Fruit fly (Drosophila melanogaster): ENCODE data around the gene Drak.
A peak's percentile ranks its signal among the peaks of the same experiment; 100 is the strongest.

The Drak gene

DNA sequence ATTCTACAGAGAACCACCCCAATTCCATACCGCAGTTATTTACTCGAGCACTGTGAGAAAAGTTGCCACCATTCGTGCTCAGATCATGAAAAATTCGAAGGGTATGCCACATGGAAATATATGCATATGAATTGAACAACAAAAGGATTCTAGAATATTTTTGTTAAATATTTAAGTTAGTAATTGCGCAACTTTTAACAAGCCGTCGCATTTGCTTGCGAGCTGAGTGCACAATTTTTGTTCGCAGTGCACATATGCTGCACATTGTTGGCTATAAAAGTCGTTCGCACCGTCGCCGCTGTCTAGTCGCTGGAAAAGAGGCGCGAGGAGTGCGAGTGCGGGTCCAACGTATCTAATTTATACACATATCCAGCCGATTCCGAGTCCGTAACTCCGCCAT is 16.2 kb upstream of the Drak start, which contains the start of gene Cyp4g15:
Gene Cyp4g15, plus strand, starts transcription at position 301 of the 400 bp plus-strand sequence.
- TF ChIP-seq noc (tag; optimal IDR thresholded peaks at IDR 0.05), result no peak

DNA sequence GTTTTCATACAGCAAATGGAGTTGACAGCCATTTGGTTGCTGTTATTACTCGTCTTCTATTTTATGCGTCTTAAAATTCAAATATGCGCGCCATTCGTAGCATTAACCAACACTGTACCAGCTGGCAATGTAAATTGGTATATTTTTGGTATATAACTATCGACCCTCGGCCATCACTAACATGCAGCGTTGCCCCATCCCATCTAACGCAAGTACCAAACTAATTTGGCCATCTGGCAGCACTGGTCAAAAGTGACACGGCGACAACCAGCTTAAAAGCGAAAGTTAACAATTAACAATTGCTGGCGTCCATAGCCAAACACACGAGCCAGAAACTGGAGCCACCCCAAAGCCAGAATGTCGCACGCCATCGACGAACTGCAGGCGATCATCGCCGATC is 9.6 kb upstream of the Drak start, which contains the start of gene Uba5:
Gene Uba5, plus strand, starts transcription at position 222 of the 400 bp plus-strand sequence.
- TF ChIP-seq noc (tag; optimal IDR thresholded peaks at IDR 0.05), result no peak

DNA sequence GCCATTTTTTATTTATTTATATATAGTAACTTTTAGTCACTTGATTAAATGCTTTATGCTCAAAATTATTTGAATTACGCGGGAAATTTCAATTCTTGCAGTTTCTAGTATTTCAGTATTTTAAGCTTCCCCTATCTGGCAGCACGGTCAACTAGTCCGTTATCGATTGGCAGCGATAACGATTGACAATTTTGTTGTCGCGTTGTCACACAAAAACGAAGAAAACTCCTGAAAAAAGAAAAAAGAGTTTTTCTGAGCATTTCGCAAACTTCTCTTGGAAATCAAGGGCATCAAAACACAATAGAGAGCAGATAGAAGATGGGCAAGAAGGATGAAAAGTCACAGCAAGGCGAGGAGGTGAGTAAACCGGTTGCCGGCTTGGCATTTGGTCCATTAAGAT is 7.9 kb upstream of the Drak start, which contains the start of gene Spase25:
Gene Spase25, plus strand, starts transcription at position 176 of the 400 bp plus-strand sequence.
- TF ChIP-seq noc (tag; optimal IDR thresholded peaks at IDR 0.05), result no peak

DNA sequence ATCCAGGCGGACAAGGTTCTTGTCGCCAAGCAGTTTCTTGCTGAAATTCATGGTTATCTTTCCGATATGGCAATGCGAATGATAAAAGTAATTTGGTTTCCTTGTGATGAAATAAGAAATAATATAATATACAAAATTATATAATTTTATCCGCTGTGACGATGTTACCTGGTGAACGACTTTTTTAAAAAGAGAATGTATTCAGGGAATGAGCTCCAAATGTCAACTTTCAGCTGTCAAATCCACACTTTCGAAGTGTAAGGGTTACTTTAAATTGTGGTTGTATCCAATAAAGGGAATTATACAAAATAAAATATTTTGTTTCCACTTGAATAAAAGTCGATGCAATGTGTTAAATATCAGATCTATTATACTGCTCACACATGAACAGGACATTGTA is 1.5 kb upstream of the Drak start, which contains the start of gene CG33235:
Gene CG33235, minus strand, starts transcription at position 101 of the 400 bp plus-strand sequence.
- no peak for TF ChIP-seq noc (tag; optimal IDR thresholded peaks at IDR 0.05)

DNA sequence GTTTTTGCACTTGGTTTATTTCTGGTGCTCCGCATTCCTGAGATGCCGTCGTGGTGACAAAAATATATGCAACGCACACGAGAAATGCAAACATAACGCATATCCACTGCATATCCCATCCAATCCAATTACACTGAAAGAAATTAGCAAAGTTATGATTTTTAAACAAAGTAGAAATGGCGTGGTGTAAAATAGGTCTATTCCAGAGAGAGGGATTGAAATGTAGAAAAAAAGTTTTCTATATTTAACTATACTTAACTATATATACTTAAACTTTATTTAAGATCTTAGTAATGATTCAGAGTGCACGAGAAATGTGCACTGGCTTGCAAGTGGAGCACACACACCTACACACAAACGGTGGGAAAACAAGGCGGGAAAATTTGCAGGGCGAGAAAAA is 730 bp upstream of the Drak start:
- TF ChIP-seq noc (tag; optimal IDR thresholded peaks at IDR 0.05), result no peak

DNA sequence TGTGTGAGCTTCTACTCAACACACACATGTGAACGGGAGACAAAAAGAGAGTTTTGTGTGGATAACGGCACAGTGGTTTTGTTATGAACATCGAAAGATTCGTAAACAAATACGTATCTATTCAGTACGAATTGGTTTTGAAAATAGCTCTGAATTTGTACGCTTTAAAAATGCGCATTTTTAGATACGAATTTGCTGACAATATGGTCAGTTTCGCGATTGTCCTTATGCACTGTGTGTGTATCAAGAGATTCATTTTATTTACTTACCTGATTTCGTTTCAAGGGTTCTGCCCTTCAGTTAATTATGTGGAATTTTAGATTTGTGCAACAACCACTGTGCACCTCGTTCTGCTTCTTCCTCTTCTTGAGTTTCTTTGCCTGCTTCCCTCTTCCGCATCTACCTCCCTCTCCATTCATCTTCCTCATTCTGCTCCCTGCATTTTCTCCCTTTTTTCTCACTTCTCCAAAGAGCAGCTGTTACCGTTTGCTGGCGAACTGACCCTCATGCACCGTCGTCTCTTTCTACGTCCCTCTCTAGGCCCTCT is 1.9 kb downstream of the Drak start:
- TF ChIP-seq noc (tag; optimal IDR thresholded peaks at IDR 0.05), result peak; percentile 23

DNA sequence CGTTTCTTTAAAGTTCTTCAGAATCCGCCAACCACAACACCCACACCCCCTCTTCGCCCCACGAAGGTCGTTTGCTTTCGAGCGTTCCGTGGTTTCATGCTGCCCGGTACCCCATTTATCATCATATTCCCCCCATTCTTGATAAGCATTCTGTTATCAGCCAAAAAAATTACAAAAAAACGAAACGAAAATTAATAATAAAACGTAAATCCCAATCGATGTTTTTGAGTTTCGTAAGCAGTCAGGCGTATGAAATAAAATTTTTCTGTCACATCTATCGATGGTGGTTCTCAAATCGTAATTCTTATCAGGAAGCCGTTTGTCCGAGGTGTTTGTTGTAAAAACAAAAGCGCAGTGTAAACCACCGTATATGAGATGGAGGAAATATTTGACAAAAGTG is 2.5 kb downstream of the Drak start:
- TF ChIP-seq noc (tag; optimal IDR thresholded peaks at IDR 0.05), result peak; percentile 53

DNA sequence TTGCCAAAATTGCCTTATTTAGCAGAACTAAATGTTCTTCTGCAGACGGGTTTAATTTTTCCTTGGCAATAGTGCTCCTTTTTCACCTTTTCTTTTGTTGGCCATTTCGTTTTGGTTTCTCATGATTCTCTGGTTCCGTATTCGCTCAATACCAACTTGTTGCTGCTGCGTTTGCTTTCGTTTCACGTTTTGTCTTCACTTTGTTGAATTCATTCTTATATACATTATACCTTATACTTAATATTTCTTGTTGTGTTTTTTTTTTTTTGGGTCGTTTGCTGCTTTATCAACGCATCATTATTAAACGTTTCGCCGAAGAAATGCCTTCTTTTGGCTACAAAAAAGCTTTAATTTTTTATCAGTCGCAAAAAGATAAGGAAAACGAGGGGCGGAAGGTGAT is 3.3 kb downstream of the Drak start:
- TF ChIP-seq noc (tag; optimal IDR thresholded peaks at IDR 0.05), result no peak

DNA sequence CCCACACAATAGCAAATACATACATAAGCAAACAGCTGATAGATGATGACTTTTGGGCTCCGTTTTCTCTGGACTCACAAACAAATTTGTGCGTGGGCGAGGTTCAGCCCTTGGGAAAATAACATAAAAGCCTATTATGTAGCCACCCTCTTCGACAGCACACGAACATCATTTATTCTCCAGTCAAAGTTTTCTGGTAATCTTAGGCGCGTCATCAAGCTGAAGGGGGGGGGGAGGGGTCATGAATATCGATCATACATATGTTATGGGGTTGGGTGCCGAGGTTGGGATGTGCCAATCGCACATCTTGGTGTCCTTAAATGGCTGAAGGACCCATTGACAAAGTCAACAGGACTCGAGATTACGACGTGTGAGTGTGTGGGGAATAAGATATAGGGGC is 5.2 kb downstream of the Drak start:
- no peak for TF ChIP-seq noc (tag; optimal IDR thresholded peaks at IDR 0.05)

DNA sequence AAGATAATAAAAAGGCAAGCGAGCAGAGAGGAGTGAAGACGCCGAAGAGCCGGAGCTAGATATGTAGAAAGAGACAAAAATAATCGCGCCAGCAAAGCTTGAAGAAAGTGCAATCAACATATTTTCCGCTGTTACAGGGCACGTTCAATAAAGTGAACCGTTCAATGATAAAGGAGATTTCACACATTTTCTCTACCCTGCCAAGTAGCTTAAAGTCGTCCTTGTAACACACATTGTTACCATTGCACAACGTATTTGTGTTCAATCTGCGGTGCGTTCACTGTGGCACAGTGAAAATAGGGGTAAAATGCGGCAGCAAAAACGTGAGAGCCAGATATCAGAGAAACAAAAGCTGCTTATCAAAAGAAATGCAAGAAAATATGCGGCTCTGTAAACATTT is 6.5 kb downstream of the Drak start:
- no peak for TF ChIP-seq noc (tag; optimal IDR thresholded peaks at IDR 0.05)

DNA sequence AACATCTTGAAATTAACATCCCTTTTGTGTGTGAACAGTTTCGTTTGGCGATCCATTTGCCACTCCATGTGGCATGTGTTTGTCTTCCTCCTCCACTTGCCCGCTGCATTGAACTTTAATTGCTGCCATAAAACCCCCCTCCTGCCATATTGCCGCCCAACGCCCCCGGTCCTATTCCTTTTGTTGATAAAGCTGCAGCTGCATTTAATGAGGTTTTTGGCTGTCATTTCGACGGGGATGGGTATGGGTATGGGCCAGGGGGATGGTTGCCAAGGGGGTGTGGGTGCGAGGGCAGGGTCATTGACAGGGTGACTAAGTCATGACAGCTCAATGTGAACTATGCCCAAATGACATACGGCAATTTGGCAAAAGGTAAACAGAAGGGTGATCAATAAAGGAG is 7.3 kb downstream of the Drak start:
- no peak for TF ChIP-seq noc (tag; optimal IDR thresholded peaks at IDR 0.05)

DNA sequence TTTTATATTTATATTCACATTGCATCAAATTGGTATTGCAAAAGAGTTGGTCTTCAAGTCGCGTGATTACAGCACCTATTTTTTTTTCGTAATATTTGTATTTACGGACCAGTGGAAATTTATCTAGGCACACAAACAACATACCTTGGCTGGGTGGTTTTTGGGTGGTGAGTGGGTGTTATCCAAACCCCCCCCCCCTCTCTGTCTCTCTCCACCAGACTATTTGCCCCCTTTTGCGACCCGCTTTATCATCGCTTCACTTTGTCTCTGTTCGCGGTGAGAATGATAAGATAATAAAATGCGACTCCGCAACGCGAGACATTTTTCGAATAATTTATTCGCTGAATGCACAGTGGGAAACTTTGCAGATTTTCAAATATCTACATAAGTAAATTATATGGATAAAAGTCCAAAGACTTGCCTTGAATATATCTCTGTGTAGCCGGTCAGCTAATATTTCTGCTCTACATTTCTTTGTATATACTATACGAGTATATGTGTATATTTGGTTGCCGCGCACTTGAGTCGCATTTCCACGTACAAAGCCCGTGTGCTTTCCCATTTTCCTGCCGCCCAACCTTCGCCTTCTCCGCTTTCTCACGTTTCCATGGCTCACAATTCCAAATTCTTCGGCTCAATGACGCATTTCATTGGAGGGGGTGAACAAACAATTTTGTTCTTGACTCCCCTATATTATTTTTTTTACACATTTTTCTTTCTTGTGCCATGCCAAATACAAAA is 8.5 kb downstream of the Drak start:
- peak; percentile 23 for TF ChIP-seq noc (tag; optimal IDR thresholded peaks at IDR 0.05)

DNA sequence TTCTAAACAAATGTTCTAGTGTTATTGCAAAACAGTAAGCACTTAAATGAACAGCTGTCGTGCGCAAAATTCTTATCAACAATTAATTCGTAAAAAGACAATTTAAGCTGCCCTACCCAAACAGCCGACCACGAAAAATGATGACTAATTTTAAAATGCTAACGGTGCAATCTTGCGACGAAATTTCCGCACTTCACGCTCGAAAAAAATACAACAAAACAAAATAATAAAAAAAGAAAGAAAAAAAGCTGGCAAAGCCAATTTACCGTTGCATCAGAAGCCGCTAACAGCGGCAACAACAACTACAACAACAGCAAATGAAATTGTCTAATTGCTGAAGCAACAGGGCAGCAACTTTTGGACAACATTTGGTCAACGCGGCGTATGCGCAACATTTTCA is 10.7 kb downstream of the Drak start:
- no peak for TF ChIP-seq noc (tag; optimal IDR thresholded peaks at IDR 0.05)

DNA sequence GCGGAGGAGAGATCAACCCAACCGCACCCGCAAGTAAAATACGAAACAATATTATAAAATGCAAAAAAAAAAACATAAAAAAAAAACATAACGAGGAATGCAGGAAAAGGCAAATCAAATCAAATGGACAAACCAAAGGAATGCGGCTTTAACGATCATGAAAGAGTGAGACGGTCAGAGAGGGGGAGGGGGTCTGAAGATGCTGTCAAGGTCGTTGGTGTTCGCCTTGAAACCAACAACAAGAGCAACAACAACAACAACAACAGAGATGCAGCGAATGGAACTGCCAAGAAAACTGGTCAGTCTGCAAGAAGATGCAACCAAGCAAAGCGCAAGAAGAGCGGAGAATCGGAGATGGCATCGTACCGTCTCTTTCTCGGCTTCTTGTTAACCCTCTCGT is 13.3 kb downstream of the Drak start:
- TF ChIP-seq noc (tag; optimal IDR thresholded peaks at IDR 0.05), result no peak

DNA sequence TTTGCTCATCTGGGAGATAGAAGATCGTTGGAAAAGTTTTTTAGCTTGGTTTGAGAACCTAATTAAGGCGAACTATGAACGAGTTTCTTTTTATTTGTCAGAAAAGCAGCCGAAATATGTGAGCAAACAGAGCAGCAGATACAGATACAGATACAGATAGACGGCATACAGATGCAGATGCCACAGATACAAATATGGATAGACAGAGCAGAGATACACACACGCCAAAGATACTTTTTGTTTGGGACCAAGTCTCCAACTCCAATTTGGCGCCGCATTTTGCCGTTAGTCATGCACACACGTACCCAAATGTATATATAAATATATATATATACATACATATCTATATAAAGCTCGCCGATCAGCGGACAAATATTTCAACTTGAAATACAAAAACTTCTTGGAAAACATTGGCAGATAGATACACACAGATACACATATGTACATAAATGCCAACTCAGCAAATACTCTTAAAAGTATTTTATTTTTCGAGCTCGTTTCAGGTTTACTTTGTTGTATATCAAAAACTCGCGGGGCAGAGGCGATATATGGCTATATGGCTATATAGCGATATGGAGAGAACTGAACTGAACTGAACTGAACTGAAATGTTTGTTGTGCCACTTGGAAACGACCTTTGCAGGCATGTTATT is 17.3 kb downstream of the Drak start:
- no peak for TF ChIP-seq noc (tag; optimal IDR thresholded peaks at IDR 0.05)

DNA sequence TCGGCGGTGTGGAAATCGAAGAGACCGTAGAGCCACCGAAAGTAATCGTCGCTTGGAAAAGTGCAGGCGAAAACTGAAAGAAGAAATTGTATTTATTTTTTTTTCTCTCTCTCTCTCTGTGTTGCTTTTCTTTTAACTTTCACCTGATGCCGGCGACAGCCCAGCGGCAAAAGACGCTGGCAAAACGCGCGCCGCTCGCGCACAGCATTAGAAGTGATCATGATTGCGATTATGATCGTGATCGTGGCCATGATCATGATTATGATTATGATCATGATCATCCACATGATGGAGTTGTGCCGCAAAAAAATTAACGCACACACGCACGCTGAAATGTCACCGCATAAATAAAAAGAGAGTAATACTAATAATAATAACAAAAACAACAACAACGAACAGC is 18.4 kb downstream of the Drak start:
- TF ChIP-seq noc (tag; optimal IDR thresholded peaks at IDR 0.05), result no peak

DNA sequence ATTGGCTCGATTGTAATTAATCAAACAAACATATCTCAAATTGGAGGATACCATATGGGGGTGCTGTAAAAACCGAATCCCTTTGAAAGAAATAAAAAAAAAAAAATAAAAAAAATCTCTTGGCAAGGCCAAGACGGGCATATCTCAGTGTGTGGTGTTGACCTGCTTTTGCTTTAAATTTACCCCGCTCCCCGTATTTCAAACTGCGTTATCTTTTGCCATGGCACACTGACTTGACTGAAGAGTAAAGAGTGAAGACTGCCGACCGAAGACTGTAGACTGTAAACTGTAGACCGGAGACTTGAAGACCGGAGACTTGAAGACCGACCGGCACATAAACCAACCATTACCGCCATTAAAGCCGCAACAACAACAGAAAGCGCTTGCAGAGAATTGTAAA is 19.0 kb downstream of the Drak start:
- no peak for TF ChIP-seq noc (tag; optimal IDR thresholded peaks at IDR 0.05)

All from whole organism, larva.